Worm (Caenorhabditis elegans): ENCODE results near the gene T07F10.3.

The T07F10.3 gene

DNA sequence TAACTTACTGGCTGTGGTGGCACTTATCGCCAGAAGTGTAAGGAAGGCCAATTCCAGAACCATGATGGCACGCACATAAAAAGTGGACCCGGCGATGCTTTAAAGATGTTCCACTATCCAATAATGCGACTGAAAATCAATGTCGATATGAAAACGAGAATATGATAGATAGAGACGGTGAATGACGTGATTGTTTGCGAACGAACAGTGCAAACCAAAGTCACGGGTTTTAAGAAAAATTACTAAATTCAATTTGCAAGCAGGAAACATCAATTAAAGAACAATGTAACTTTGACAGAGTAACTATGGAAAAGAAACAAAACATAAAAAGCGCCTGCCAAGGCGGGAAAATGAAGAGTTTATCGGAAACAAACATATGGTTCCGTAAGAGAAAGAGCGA is 20.1 kb downstream of the T07F10.3 start, which contains the start of gene C44H9.5 (continued):
- TF ChIP-seq attf-4 (tag; optimal IDR thresholded peaks at IDR 0.05) (no peak), fkh-10 (GFP tag; optimal IDR thresholded peaks at IDR 0.05) (no peak), skn-1 (tag; optimal IDR thresholded peaks at IDR 0.05) (no peak), mes-2 (tag; optimal IDR thresholded peaks at IDR 0.05; ENCODE audit: poor library complexity, severe bottlenecking) (no peak), T26A8.4 (GFP tag; IDR thresholded peaks at IDR 0.05) (no peak), lin-29 (GFP tag; IDR thresholded peaks at IDR 0.05) (no peak), lin-15B (tag; optimal IDR thresholded peaks at IDR 0.05) (no peak)

DNA sequence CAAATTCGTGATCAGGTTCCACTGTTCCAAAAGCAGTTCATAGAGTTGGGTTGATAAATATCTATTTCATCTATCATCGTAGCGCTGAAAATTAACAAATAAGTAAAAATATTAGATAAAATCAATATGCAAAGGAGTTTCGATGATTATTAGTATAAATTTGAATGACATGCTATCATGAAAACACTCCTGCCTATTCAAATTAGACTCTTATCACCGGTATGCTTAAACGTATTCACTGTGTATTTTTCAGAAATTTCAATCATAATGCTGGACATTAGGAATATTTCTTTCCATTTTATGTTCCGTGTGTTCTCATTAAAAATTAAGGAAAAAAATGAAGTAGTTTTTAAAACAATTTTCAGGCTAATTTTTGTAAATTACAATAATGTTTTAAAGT is 24.6 kb downstream of the T07F10.3 start, which contains the start of gene C44H9.6:
C44H9.6 (minus strand) TSS at position 101 of the 400 bp plus-strand sequence.
- peak; percentile 14 for TF ChIP-seq dve-1 (tag; optimal IDR thresholded peaks at IDR 0.05; ENCODE audit: insufficient read depth)
- no peak for TF ChIP-seq nhr-25 (tag; optimal IDR thresholded peaks at IDR 0.05; ENCODE audit: borderline replicate concordance, insufficient read depth)
- no peak for TF ChIP-seq daf-16 (GFP tag; optimal IDR thresholded peaks at IDR 0.05)
- TF ChIP-seq daf-16 (tag; optimal IDR thresholded peaks at IDR 0.05), result peak; percentile 47

DNA sequence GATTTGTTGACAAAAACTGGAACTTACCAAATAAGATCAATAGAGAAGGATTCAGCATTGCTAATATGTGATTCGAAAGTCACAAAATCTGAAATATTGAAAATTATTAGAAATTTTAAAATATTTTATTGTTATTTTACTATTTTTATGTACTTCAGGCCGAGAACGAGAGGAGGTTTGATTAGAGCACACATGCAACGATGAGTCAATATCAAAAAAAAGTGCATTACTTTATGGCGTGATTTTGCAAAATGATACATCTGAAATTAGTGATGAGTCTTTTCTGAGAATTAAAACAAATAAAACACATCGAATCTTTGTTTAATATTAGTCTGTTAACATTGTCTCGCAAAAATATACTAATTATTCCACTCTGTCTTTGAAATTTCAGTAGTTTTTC is 25.1 kb downstream of the T07F10.3 start:
- no peak for TF ChIP-seq daf-16 (GFP tag; optimal IDR thresholded peaks at IDR 0.05)
- peak; percentile 6 for TF ChIP-seq daf-16 (tag; optimal IDR thresholded peaks at IDR 0.05)
- TF ChIP-seq F49E8.2 (tag; optimal IDR thresholded peaks at IDR 0.05; ENCODE audit: borderline replicate concordance), result no peak

DNA sequence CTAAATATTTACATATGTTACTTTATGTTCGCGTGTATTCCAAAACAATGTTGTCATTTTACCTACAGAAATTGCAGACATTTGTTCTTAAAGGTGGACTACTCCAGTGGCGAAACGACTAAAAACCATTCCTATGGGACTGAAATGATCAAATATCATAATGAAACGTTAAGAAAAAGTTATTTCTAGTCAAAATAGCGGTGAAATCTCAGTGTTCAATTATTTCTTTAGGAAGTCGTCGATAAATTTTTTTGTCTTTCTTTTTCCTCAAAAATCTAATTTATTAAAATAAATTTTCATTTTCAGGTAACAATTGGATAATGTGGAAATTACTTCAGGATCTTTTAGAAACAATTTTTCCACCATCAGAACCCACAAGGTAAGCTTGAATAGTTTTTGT is 34.5 kb downstream of the T07F10.3 start, which contains the start of gene C44H9.4:
C44H9.4 (plus strand) TSS at position 301 of the 400 bp plus-strand sequence.
- no peak for TF ChIP-seq dmd-6 (GFP tag; IDR thresholded peaks at IDR 0.05)
- no peak for TF ChIP-seq T26A8.4 (GFP tag; IDR thresholded peaks at IDR 0.05)
- no peak for TF ChIP-seq hif-1 (tag; optimal IDR thresholded peaks at IDR 0.05)
- no peak for TF ChIP-seq arid-1 (GFP tag; conservative IDR thresholded peaks at IDR 0.05)
- no peak for TF ChIP-seq lim-7 (GFP tag; IDR thresholded peaks at IDR 0.05)
- no peak for TF ChIP-seq daf-16 (GFP tag; optimal IDR thresholded peaks at IDR 0.05)
- no peak for TF ChIP-seq daf-16 (tag; optimal IDR thresholded peaks at IDR 0.05)
- TF ChIP-seq lir-3 (tag; optimal IDR thresholded peaks at IDR 0.05), result no peak
- no peak for TF ChIP-seq lin-1 (GFP tag; IDR thresholded peaks at IDR 0.05)
- TF ChIP-seq nhr-28 (tag; optimal IDR thresholded peaks at IDR 0.05), result no peak
- TF ChIP-seq nhr-77 (tag; optimal IDR thresholded peaks at IDR 0.05), result no peak
- no peak for TF ChIP-seq dmd-8 (GFP tag; IDR thresholded peaks at IDR 0.05)
- no peak for TF ChIP-seq tra-1 (GFP tag; IDR thresholded peaks at IDR 0.05)

DNA sequence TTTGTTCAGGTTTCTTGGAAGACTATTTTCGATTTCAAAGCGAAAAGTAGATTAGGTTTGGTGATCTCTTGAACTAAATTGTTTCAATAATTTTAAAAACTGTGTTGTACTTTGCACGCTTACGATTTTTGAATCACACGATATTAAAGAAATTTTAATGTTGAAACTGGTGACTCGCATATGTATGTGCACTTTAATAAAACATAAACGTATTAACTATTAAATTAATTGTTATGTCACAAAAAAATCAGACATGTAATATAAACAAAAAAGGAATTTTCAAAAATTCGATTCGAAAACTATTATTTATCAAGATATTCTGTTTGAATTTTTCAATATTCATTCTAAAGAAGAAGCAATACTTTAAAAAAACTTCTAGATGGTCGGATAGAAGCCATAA is 42.6 kb downstream of the T07F10.3 start, which contains the start of gene ugt-15:
ugt-15 (plus strand) TSS at position 301 of the 400 bp plus-strand sequence.
- TF ChIP-seq unc-130 (GFP tag; optimal IDR thresholded peaks at IDR 0.05) (no peak), attf-4 (tag; optimal IDR thresholded peaks at IDR 0.05) (no peak), ctbp-1 (GFP tag; IDR thresholded peaks at IDR 0.05) (no peak), F44E2.7 (GFP tag; IDR thresholded peaks at IDR 0.05) (no peak), skn-1 (tag; optimal IDR thresholded peaks at IDR 0.05) (no peak), ZK546.5 (tag; optimal IDR thresholded peaks at IDR 0.05) (no peak), spr-1 (tag; optimal IDR thresholded peaks at IDR 0.05) (no peak), unc-39 (tag; optimal IDR thresholded peaks at IDR 0.05) (no peak), F10B5.3 (tag; optimal IDR thresholded peaks at IDR 0.05) (no peak), zag-1 (tag; optimal IDR thresholded peaks at IDR 0.05) (no peak), ztf-11 (tag; optimal IDR thresholded peaks at IDR 0.05) (no peak), nhr-11 (tag; optimal IDR thresholded peaks at IDR 0.05) (no peak), dmd-9 (GFP tag; IDR thresholded peaks at IDR 0.05) (no peak), T20F7.1 (GFP tag; optimal IDR thresholded peaks at IDR 0.05) (no peak), lin-38 (GFP tag; IDR thresholded peaks at IDR 0.05) (no peak), nhr-42 (GFP tag; IDR thresholded peaks at IDR 0.05) (no peak), madf-9 (GFP tag; conservative IDR thresholded peaks at IDR 0.05) (no peak)

Data from whole organism, L4 larva.